Fruit fly (Drosophila melanogaster): ENCODE measurements around the gene CG42445.

- TF ChIP-seq Sox15 (GFP tag; optimal IDR thresholded peaks at IDR 0.05): no peak
- no peak for TF ChIP-seq fd59A (GFP tag; optimal IDR thresholded peaks at IDR 0.05)
- TF ChIP-seq CG10669 (GFP tag; optimal IDR thresholded peaks at IDR 0.05): no peak
- no peak for TF ChIP-seq Ets96B (tag; optimal IDR thresholded peaks at IDR 0.05)
- no peak for TF ChIP-seq pdm3 (GFP tag; optimal IDR thresholded peaks at IDR 0.05)
- no peak for TF ChIP-seq fkh (GFP tag; optimal IDR thresholded peaks at IDR 0.05)
- no peak for TF ChIP-seq Sox14 (GFP tag; optimal IDR thresholded peaks at IDR 0.05)
- TF ChIP-seq CG6854 (GFP tag; optimal IDR thresholded peaks at IDR 0.05): no peak
- TF ChIP-seq CG1621 (tag; optimal IDR thresholded peaks at IDR 0.05): no peak
- no peak for TF ChIP-seq CG7368 (GFP tag; optimal IDR thresholded peaks at IDR 0.05)
Measured at dm6 chr3L:8175818-8176217, 17.1 kb upstream of the CG42445 start, which contains the start of gene RecQ4.

Data from whole organism, prepupa.